Worm (Caenorhabditis elegans) whole organism, late embryonic: ENCODE results near the gene srh-129.

ENCODE experiments used
- ceh-48 ChIP-seq: sonication (generic microtip); optimal IDR thresholded peaks from 2 replicates; lab custom pipeline; 2016; ENCODE audit warnings: missing genetic modification characterization, inconsistent platforms, missing compliant biosample characterization
- eyg-1 ChIP-seq: sonication (generic microtip); optimal IDR thresholded peaks from 2 replicates; lab custom pipeline; 2016; ENCODE audit warnings: missing genotype, missing genetic modification characterization, missing compliant biosample characterization
- hlh-30 ChIP-seq: sonication (generic microtip); optimal IDR thresholded peaks from 2 replicates; lab custom pipeline; 2017; ENCODE audit warnings: antibody characterized with exemption, missing genetic modification characterization, missing compliant biosample characterization; ENCODE audit not compliant: insufficient read depth
- pag-3 ChIP-seq: sonication (generic microtip); optimal IDR thresholded peaks from 2 replicates; lab custom pipeline; 2016; ENCODE audit warnings: missing compliant biosample characterization, missing genetic modification characterization, borderline replicate concordance

- TF ChIP-seq pag-3 (tag; lab: Kevin White, UChicago) = no peak
- no peak for TF ChIP-seq ceh-48 (tag; lab: Kevin White, UChicago)
- no peak for TF ChIP-seq eyg-1 (tag; lab: Kevin White, UChicago)
- no peak for TF ChIP-seq hlh-30
These were observed 21.7 kb upstream of the srh-129 start, which contains the start of gene srw-140 for ce11 chrV:5165426-5165825.
